Fruit fly (Drosophila melanogaster) whole organism, embryonic: Measurements from ENCODE around the gene form3.
A peak's percentile ranks its signal among the peaks of the same experiment; 100 is the strongest.

Experiments used
- CG10274 ChIP-seq: fragments of 200-800 bp; sonication (Bioruptor generic); optimal IDR thresholded peaks from 3 replicates; lab custom pipeline; 2017; ENCODE audit warnings: missing biosample characterization, mild to moderate bottlenecking, missing genetic modification characterization
- CG10462 ChIP-seq: fragments of 200-800 bp; sonication (Bioruptor generic); optimal IDR thresholded peaks from 2 replicates; lab custom pipeline; 2016; ENCODE audit warnings: missing biosample characterization, missing genetic modification characterization
- CG11723 ChIP-seq: fragments of 200-800 bp; sonication (Bioruptor generic); optimal IDR thresholded peaks from 2 replicates; lab custom pipeline; 2017; ENCODE audit warnings: missing biosample characterization, mild to moderate bottlenecking, missing genetic modification characterization
- CG13894 ChIP-seq: fragments of 200-800 bp; sonication (Bioruptor generic); optimal IDR thresholded peaks from 3 replicates; lab custom pipeline; 2018; ENCODE audit warnings: missing biosample characterization, mild to moderate bottlenecking, missing genetic modification characterization, moderate library complexity
- CG14441 ChIP-seq: fragments of 200-800 bp; sonication (Bioruptor generic); IDR thresholded peaks from 2 replicates; pipeline ENCODE4 v1.3.6; 2022; ENCODE audit warnings: missing biosample characterization, missing genetic modification characterization
- CG2889 ChIP-seq: fragments of 200-800 bp; sonication (Bioruptor generic); IDR thresholded peaks from 3 replicates; pipeline ENCODE4 v1.3.6; 2022; ENCODE audit warnings: missing biosample characterization, missing genetic modification characterization
- CG30020 ChIP-seq: fragments of 200-800 bp; optimal IDR thresholded peaks from 2 replicates; lab custom pipeline; 2019; ENCODE audit warnings: missing biosample characterization, mild to moderate bottlenecking, missing genetic modification characterization, moderate library complexity
- CG31224 ChIP-seq: fragments of 200-800 bp; sonication (Bioruptor generic); IDR thresholded peaks from 2 replicates; pipeline ENCODE4 v1.3.6; 2022; ENCODE audit warnings: missing biosample characterization, missing genetic modification characterization
- CG32772 ChIP-seq: fragments of 200-800 bp; sonication (Bioruptor generic); IDR thresholded peaks from 2 replicates; pipeline ENCODE4 v1.3.6; 2022; ENCODE audit warnings: missing biosample characterization, missing genetic modification characterization
- CG33557 ChIP-seq: fragments of 200-800 bp; sonication (Bioruptor generic); optimal IDR thresholded peaks from 2 replicates; lab custom pipeline; 2019; ENCODE audit warnings: missing biosample characterization, mild to moderate bottlenecking, missing genetic modification characterization, moderate library complexity
- CG43689 ChIP-seq: fragments of 200-800 bp; sonication (Bioruptor generic); IDR thresholded peaks from 2 replicates; pipeline ENCODE4 v1.3.6; 2022; ENCODE audit warnings: missing biosample characterization, missing genetic modification characterization
- CG4424 ChIP-seq: fragments of 200-800 bp; sonication (Bioruptor generic); optimal IDR thresholded peaks from 3 replicates; lab custom pipeline; 2016; ENCODE audit warnings: missing biosample characterization, missing genetic modification characterization
- CG6654 ChIP-seq: fragments of 200-800 bp; sonication (Bioruptor generic); optimal IDR thresholded peaks from 2 replicates; lab custom pipeline; 2017; ENCODE audit warnings: missing biosample characterization, mild to moderate bottlenecking, missing genetic modification characterization
- CG6854 ChIP-seq: fragments of 200-800 bp; sonication (Bioruptor generic); optimal IDR thresholded peaks from 3 replicates; lab custom pipeline; 2017; ENCODE audit warnings: missing biosample characterization, mild to moderate bottlenecking, missing genetic modification characterization
- CG7786 ChIP-seq: fragments of 200-800 bp; sonication (Bioruptor generic); optimal IDR thresholded peaks from 2 replicates; lab custom pipeline; 2016; ENCODE audit warnings: missing biosample characterization, missing genetic modification characterization
- CG8765 ChIP-seq: fragments of 200-800 bp; sonication (Bioruptor generic); IDR thresholded peaks from 2 replicates; pipeline ENCODE4 v1.3.6; 2022; ENCODE audit warnings: missing biosample characterization, missing genetic modification characterization
- CG9876 ChIP-seq: fragments of 200-800 bp; sonication (Bioruptor generic); optimal IDR thresholded peaks from 2 replicates; lab custom pipeline; 2016; ENCODE audit warnings: missing biosample characterization, missing genetic modification characterization
- D19A ChIP-seq: fragments of 200-800 bp; optimal IDR thresholded peaks from 3 replicates; lab custom pipeline; 2019; ENCODE audit warnings: missing biosample characterization, mild to moderate bottlenecking, missing genetic modification characterization, moderate library complexity
- Doc3 ChIP-seq: fragments of 200-800 bp; sonication (Bioruptor generic); IDR thresholded peaks from 3 replicates; pipeline ENCODE4 v1.3.6; 2022; ENCODE audit warnings: missing biosample characterization, missing genetic modification characterization; ENCODE audit not compliant: partially characterized antibody
- Dref ChIP-seq: fragments of 200-800 bp; sonication (Bioruptor generic); IDR thresholded peaks from 2 replicates; pipeline ENCODE4 v1.3.6; 2022; ENCODE audit warnings: missing biosample characterization, missing genetic modification characterization
- Fer3 ChIP-seq: fragments of 200-800 bp; sonication (Bioruptor generic); optimal IDR thresholded peaks from 2 replicates; lab custom pipeline; 2018; ENCODE audit warnings: missing biosample characterization, mild to moderate bottlenecking, missing genetic modification characterization, moderate library complexity
- HLHmδ ChIP-seq: fragments of 200-800 bp; sonication (Bioruptor generic); optimal IDR thresholded peaks from 2 replicates; lab custom pipeline; 2018; ENCODE audit warnings: missing biosample characterization, mild to moderate bottlenecking, missing genetic modification characterization, moderate library complexity
- Hmx ChIP-seq: fragments of 200-800 bp; sonication (Bioruptor generic); optimal IDR thresholded peaks from 2 replicates; lab custom pipeline; 2016; ENCODE audit warnings: missing biosample characterization, missing genetic modification characterization
- Hr3 ChIP-seq: fragments of 200-800 bp; sonication (Bioruptor generic); optimal IDR thresholded peaks from 3 replicates; lab custom pipeline; 2016; ENCODE audit warnings: missing biosample characterization, missing genetic modification characterization
- Mes4 ChIP-seq: fragments of 200-800 bp; sonication (Bioruptor generic); optimal IDR thresholded peaks from 2 replicates; lab custom pipeline; 2016; ENCODE audit warnings: missing biosample characterization, missing genetic modification characterization
- Mrtf ChIP-seq: fragments of 200-800 bp; sonication (Bioruptor generic); IDR thresholded peaks from 3 replicates; pipeline ENCODE4 v1.3.6; 2022; ENCODE audit warnings: missing biosample characterization, missing genetic modification characterization
- NC2β ChIP-seq: fragments of 200-800 bp; sonication (Bioruptor generic); optimal IDR thresholded peaks from 2 replicates; lab custom pipeline; 2016; ENCODE audit warnings: missing biosample characterization, missing genetic modification characterization
- Neu2 ChIP-seq: fragments of 200-800 bp; sonication (Bioruptor generic); optimal IDR thresholded peaks from 3 replicates; lab custom pipeline; 2016; ENCODE audit warnings: missing biosample characterization, missing genetic modification characterization, borderline replicate concordance
- Nf-YA ChIP-seq: fragments of 200-800 bp; sonication (Bioruptor generic); IDR thresholded peaks from 2 replicates; pipeline ENCODE4 v1.3.6; 2022; ENCODE audit warnings: missing biosample characterization, missing genetic modification characterization
- Opbp ChIP-seq: fragments of 200-800 bp; sonication (Bioruptor generic); IDR thresholded peaks from 3 replicates; pipeline ENCODE4 v1.3.6; 2022; ENCODE audit warnings: missing biosample characterization, missing genetic modification characterization; ENCODE audit not compliant: partially characterized antibody
- Ptx1 ChIP-seq: fragments of 200-800 bp; sonication (Bioruptor generic); IDR thresholded peaks from 2 replicates; pipeline ENCODE4 v1.3.6; 2022; ENCODE audit warnings: missing biosample characterization, missing genetic modification characterization
- Sry-β ChIP-seq: fragments of 200-800 bp; sonication (Bioruptor generic); optimal IDR thresholded peaks from 2 replicates; lab custom pipeline; 2018; ENCODE audit warnings: missing biosample characterization, mild to moderate bottlenecking, missing genetic modification characterization, moderate library complexity
- Ssrp ChIP-seq: fragments of 200-800 bp; sonication (Bioruptor generic); optimal IDR thresholded peaks from 2 replicates; lab custom pipeline; 2018; ENCODE audit warnings: missing biosample characterization, mild to moderate bottlenecking, missing genetic modification characterization, moderate library complexity
- Tbp ChIP-seq: fragments of >200 bp; optimal IDR thresholded peaks from 2 replicates; lab custom pipeline; 2018; ENCODE audit warnings: missing biosample characterization, missing genetic modification characterization
- amos ChIP-seq: fragments of 200-800 bp; sonication (Bioruptor generic); IDR thresholded peaks from 2 replicates; pipeline ENCODE4 v1.3.6; 2022; ENCODE audit warnings: missing biosample characterization, missing genetic modification characterization; ENCODE audit not compliant: partially characterized antibody
- ci ChIP-seq: fragments of 200-800 bp; sonication (Bioruptor generic); IDR thresholded peaks from 3 replicates; pipeline ENCODE4 v1.3.6; 2022; ENCODE audit warnings: missing biosample characterization, missing genetic modification characterization
- fd102C ChIP-seq: fragments of 200-800 bp; sonication (Bioruptor generic); optimal IDR thresholded peaks from 2 replicates; lab custom pipeline; 2018; ENCODE audit warnings: missing biosample characterization, mild to moderate bottlenecking, missing genetic modification characterization, moderate library complexity
- gsb-n ChIP-seq: fragments of 200-800 bp; sonication (Bioruptor generic); optimal IDR thresholded peaks from 3 replicates; lab custom pipeline; 2018; ENCODE audit warnings: missing biosample characterization, mild to moderate bottlenecking, missing genetic modification characterization
- hb ChIP-seq: fragments of 200-800 bp; sonication (Bioruptor generic); IDR thresholded peaks from 3 replicates; pipeline ENCODE4 v1.3.6; 2022; ENCODE audit warnings: missing biosample characterization, missing genetic modification characterization; ENCODE audit not compliant: partially characterized antibody
- jumu ChIP-seq: fragments of 200-800 bp; sonication (Bioruptor generic); optimal IDR thresholded peaks from 3 replicates; lab custom pipeline; 2016; ENCODE audit warnings: missing biosample characterization, missing genetic modification characterization
- klu ChIP-seq: fragments of 200-800 bp; sonication (Bioruptor generic); IDR thresholded peaks from 2 replicates; pipeline ENCODE4 v1.3.6; 2022; ENCODE audit warnings: missing biosample characterization, missing genetic modification characterization
- nau ChIP-seq: fragments of 200-800 bp; sonication (Bioruptor generic); optimal IDR thresholded peaks from 3 replicates; lab custom pipeline; 2017; ENCODE audit warnings: missing biosample characterization, mild to moderate bottlenecking, missing genetic modification characterization, missing genetic modification reagents
- pfk ChIP-seq: fragments of 200-800 bp; sonication (Bioruptor generic); optimal IDR thresholded peaks from 2 replicates; lab custom pipeline; 2018; ENCODE audit warnings: missing biosample characterization, mild to moderate bottlenecking, missing genetic modification characterization, moderate library complexity
- pho ChIP-seq: fragments of 200-800 bp; sonication (Bioruptor generic); optimal IDR thresholded peaks from 2 replicates; lab custom pipeline; 2016; ENCODE audit warnings: missing biosample characterization, missing genetic modification characterization
- sens-2 ChIP-seq: fragments of 200-800 bp; sonication (Bioruptor generic); IDR thresholded peaks from 2 replicates; pipeline ENCODE4 v1.3.6; 2022; ENCODE audit warnings: missing biosample characterization, missing genetic modification characterization
- stc ChIP-seq: fragments of 200-800 bp; sonication (Bioruptor generic); IDR thresholded peaks from 2 replicates; pipeline ENCODE4 v1.3.6; 2022; ENCODE audit warnings: missing biosample characterization, missing genetic modification characterization
- vvl ChIP-seq: fragments of 200-800 bp; sonication (Bioruptor generic); IDR thresholded peaks from 2 replicates; pipeline ENCODE4 v1.3.6; 2022; ENCODE audit warnings: missing biosample characterization, missing genetic modification characterization
- yki ChIP-seq: fragments of >200 bp; optimal IDR thresholded peaks from 3 replicates; lab custom pipeline; 2018
- zf30C ChIP-seq: fragments of 200-800 bp; sonication (Bioruptor generic); optimal IDR thresholded peaks from 3 replicates; lab custom pipeline; 2018; ENCODE audit warnings: missing biosample characterization, mild to moderate bottlenecking, missing genetic modification characterization

Gene form3

dm6 chr3L:7090764-7091163 is 3.9 kb upstream of the form3 start (continued):
- TF ChIP-seq fd102C (GFP tag; lab: Kevin White, UChicago) (no peak), CG10462 (GFP tag; lab: Kevin White, UChicago) (no peak), HLHmδ (no peak), Mes4 (GFP tag; lab: Kevin White, UChicago) (no peak)
- TF ChIP-seq, all 482 proteins: peak for 260

dm6 chr3L:7091331-7091904 is 3.2 kb upstream of the form3 start:
- TF ChIP-seq Doc3 (GFP tag; lab: Robert Waterston, UW) (no peak), Mrtf (no peak; the same call in 2 of the 3 replicates), ci (GFP tag; lab: Robert Waterston, UW) (peak; percentile 33; the same call in 1 of the 3 replicates), Tbp (no peak), CG13894 (tag; lab: Kevin White, UChicago) (peak; percentile 9), CG9876 (GFP tag; lab: Kevin White, UChicago) (no peak), sens-2 (no peak), Ptx1 (GFP tag; lab: Robert Waterston, UW) (no peak), Sry-β (no peak), klu (GFP tag; lab: Robert Waterston, UW) (no peak), CG10274 (GFP tag; lab: Kevin White, UChicago) (no peak), CG4424 (GFP tag; lab: Kevin White, UChicago) (no peak), Neu2 (GFP tag; lab: Kevin White, UChicago) (no peak), gsb-n (no peak), CG8765 (GFP tag; lab: Robert Waterston, UW) (no peak), zf30C (GFP tag; lab: Kevin White, UChicago) (no peak), pfk (GFP tag; lab: Kevin White, UChicago) (no peak), jumu (no peak), CG14441 (GFP tag; lab: Robert Waterston, UW) (no peak), NC2β (GFP tag; lab: Kevin White, UChicago) (no peak), Ssrp (no peak), Hr3 (GFP tag; lab: Kevin White, UChicago) (no peak), stc (GFP tag; lab: Robert Waterston, UW) (no peak), CG30020 (tag; lab: Kevin White, UChicago) (no peak), hb (0 out of 3 replicates have a peak, but pooled peaks have one; percentile 19), amos (no peak), CG11723 (GFP tag; lab: Kevin White, UChicago) (no peak)

- TF ChIP-seq Fer3 (tag; lab: Kevin White, UChicago), result no peak
- no peak for TF ChIP-seq CG43689 (GFP tag; lab: Robert Waterston, UW)
- no peak for TF ChIP-seq CG7786 (GFP tag; lab: Kevin White, UChicago)
Measured at dm6 chr3L:7092904-7093303, 1.7 kb upstream of the form3 start, which contains the start of gene Cpr65Ec. Gene Cpr65Ec, plus strand, starts transcription at chr3L:7093204.

- TF ChIP-seq nau (GFP tag; lab: Kevin White, UChicago) (no peak), stc (GFP tag; lab: Robert Waterston, UW) (no peak), Nf-YA (no peak), CG2889 (GFP tag; lab: Robert Waterston, UW) (no peak), CG6654 (GFP tag; lab: Kevin White, UChicago) (no peak), yki (lab: Kevin White, UChicago) (no peak), D19A (no peak), CG31224 (GFP tag; lab: Robert Waterston, UW) (no peak), Dref (GFP tag; lab: Robert Waterston, UW) (peak; percentile 74), pho (GFP tag; lab: Kevin White, UChicago) (no peak), CG6854 (GFP tag; lab: Kevin White, UChicago) (no peak), CG32772 (GFP tag; lab: Robert Waterston, UW) (no peak), vvl (GFP tag; lab: Robert Waterston, UW) (peak; percentile 56), CG33557 (GFP tag; lab: Kevin White, UChicago) (no peak), Opbp (GFP tag; lab: Robert Waterston, UW) (peak; percentile 38; the same call in 2 of the 3 replicates), Hmx (GFP tag; lab: Kevin White, UChicago) (no peak), Ptx1 (GFP tag; lab: Robert Waterston, UW) (no peak)
Measured at dm6 chr3L:7094020-7094419, 598 bp upstream of the form3 start.
